Fruit fly (Drosophila melanogaster) whole organism, adult: ENCODE results near the gene CG14042.
A peak's percentile ranks its signal among the peaks of the same experiment; 100 is the strongest.

Source experiments
- CG11617 ChIP-seq: fragments of 200-800 bp; sonication (Bioruptor generic); optimal IDR thresholded peaks from 2 replicates; lab custom pipeline; 2017; ENCODE audit warnings: mild to moderate bottlenecking, missing biosample characterization, missing genetic modification reagents, missing genetic modification characterization
- CG12768 ChIP-seq: fragments of 200-800 bp; sonication (Bioruptor generic); optimal IDR thresholded peaks from 2 replicates; lab custom pipeline; 2017; ENCODE audit warnings: missing biosample characterization, missing genetic modification characterization, mild to moderate bottlenecking, moderate library complexity, missing genetic modification reagents
- CG14711 ChIP-seq: fragments of 200-800 bp; sonication (Bioruptor generic); optimal IDR thresholded peaks from 2 replicates; lab custom pipeline; 2018; ENCODE audit warnings: missing biosample characterization, mild to moderate bottlenecking, missing genetic modification characterization, moderate library complexity
- CG1620 ChIP-seq: fragments of 200-800 bp; sonication (Bioruptor generic); optimal IDR thresholded peaks from 2 replicates; lab custom pipeline; 2016; ENCODE audit warnings: missing biosample characterization, missing genetic modification characterization
- CG33017 ChIP-seq: fragments of 200-800 bp; sonication (Bioruptor generic); optimal IDR thresholded peaks from 2 replicates; lab custom pipeline; 2018; ENCODE audit warnings: missing biosample characterization, mild to moderate bottlenecking, missing genetic modification characterization, moderate library complexity
- CG5204 ChIP-seq: fragments of 200-800 bp; sonication (Bioruptor generic); optimal IDR thresholded peaks from 2 replicates; lab custom pipeline; 2016; ENCODE audit warnings: missing biosample characterization, missing genetic modification characterization
- CG7045 ChIP-seq: fragments of 200-800 bp; sonication (Bioruptor generic); optimal IDR thresholded peaks from 2 replicates; lab custom pipeline; 2017; ENCODE audit warnings: missing biosample characterization, mild to moderate bottlenecking, missing genetic modification characterization
- CG7101 ChIP-seq: fragments of 200-800 bp; sonication (Bioruptor generic); optimal IDR thresholded peaks from 2 replicates; lab custom pipeline; 2018; ENCODE audit warnings: missing biosample characterization, mild to moderate bottlenecking, missing genetic modification characterization, moderate library complexity
- Clk ChIP-seq: fragments of 200-800 bp; sonication (Bioruptor generic); optimal IDR thresholded peaks from 2 replicates; lab custom pipeline; 2017; ENCODE audit warnings: missing biosample characterization, missing genetic modification characterization
- Crg-1 ChIP-seq: fragments of 200-800 bp; sonication (Bioruptor generic); optimal IDR thresholded peaks from 2 replicates; lab custom pipeline; 2016; ENCODE audit warnings: missing biosample characterization, missing genetic modification characterization
- Hr96 ChIP-seq: fragments of 200-800 bp; sonication (Bioruptor generic); optimal IDR thresholded peaks from 2 replicates; lab custom pipeline; 2016; ENCODE audit warnings: missing biosample characterization, missing genetic modification characterization
- Mnt ChIP-seq: fragments of 200-800 bp; sonication (Bioruptor generic); optimal IDR thresholded peaks from 2 replicates; lab custom pipeline; 2016; ENCODE audit warnings: missing biosample characterization, mild to moderate bottlenecking, missing genetic modification characterization
- bab1 ChIP-seq: fragments of 200-800 bp; sonication (Bioruptor generic); optimal IDR thresholded peaks from 3 replicates; lab custom pipeline; 2019; ENCODE audit warnings: missing biosample characterization, mild to moderate bottlenecking, missing genetic modification characterization, moderate library complexity
- cic ChIP-seq: fragments of 200-800 bp; sonication (Bioruptor generic); optimal IDR thresholded peaks from 2 replicates; lab custom pipeline; 2017; ENCODE audit warnings: missing biosample characterization, mild to moderate bottlenecking, missing genetic modification characterization, moderate library complexity
- cnc ChIP-seq, 2 experiments: fragments of >200 bp; optimal IDR thresholded peaks; 2 replicates each; lab custom pipeline; 2017
- kay ChIP-seq: fragments of 200-800 bp; sonication (Bioruptor generic); peaks from one replicate; lab custom pipeline; 2016; ENCODE audit warnings: missing biosample characterization, missing genetic modification characterization, borderline replicate concordance
- ovo ChIP-seq: fragments of 200-800 bp; sonication (Bioruptor generic); optimal IDR thresholded peaks from 2 replicates; lab custom pipeline; 2016; ENCODE audit warnings: missing biosample characterization, missing genetic modification characterization
- pad ChIP-seq: fragments of 200-800 bp; sonication (Bioruptor generic); optimal IDR thresholded peaks from 3 replicates; lab custom pipeline; 2017; ENCODE audit warnings: missing biosample characterization, missing genetic modification characterization, mild to moderate bottlenecking, moderate library complexity, missing genetic modification reagents
- tj ChIP-seq: fragments of 200-800 bp; sonication (Bioruptor generic); optimal IDR thresholded peaks from 3 replicates; lab custom pipeline; 2017; ENCODE audit warnings: missing biosample characterization, mild to moderate bottlenecking, missing genetic modification characterization, moderate library complexity
- toe ChIP-seq: fragments of 200-800 bp; sonication (Bioruptor generic); optimal IDR thresholded peaks from 2 replicates; lab custom pipeline; 2016; ENCODE audit warnings: missing biosample characterization, missing genetic modification characterization

The CG14042 gene

DNA sequence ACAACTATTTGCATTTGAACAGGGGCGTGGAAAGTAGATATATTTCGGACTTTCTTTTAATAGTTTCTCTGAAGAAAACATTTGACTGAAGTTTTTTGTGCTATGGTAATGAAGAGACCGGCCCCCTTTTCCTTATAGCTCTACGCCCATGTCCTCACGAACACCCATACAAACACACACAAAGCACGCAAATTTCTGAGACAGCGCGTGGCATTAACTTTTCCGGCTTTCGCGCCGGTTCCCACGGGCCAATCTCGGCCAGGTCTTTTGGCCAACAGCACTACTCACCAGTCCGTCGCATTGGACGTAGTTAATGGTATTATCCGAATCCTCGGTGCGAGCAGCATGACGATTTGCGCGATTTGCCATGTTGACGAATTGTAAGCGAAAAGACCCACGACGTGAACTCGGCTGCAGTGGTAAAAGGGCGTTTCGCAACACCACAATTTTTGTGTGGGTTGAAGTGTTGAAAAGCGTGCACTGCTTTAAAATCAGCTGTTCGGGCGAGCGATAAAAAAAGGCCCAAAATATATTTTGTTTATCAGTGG lies 14.9 kb downstream of the CG14042 start, which contains the start of gene senju:
Gene senju, plus strand, starts transcription at position 477 of the 548 bp plus-strand sequence.
- TF ChIP-seq Crg-1 (GFP tag; lab: Kevin White, UChicago) (peak; percentile 97), Hr96 (GFP tag; lab: Kevin White, UChicago) (peak; percentile 79), kay (GFP tag; lab: Kevin White, UChicago) (no peak), CG33017 (peak; percentile 82), CG1620 (GFP tag; lab: Kevin White, UChicago) (peak; percentile 94), pad (GFP tag; lab: Kevin White, UChicago) (peak; percentile 88), CG5204 (GFP tag; lab: Kevin White, UChicago) (no peak), toe (GFP tag; lab: Kevin White, UChicago) (no peak), cic (GFP tag; lab: Kevin White, UChicago) (peak; percentile 89), cnc (optimal IDR thresholded peaks at IDR 0.05; lab: Kevin White, UChicago) (no peak), CG14711 (tag; lab: Kevin White, UChicago) (peak; percentile 66), CG12768 (GFP tag; lab: Kevin White, UChicago) (peak; percentile 91), bab1 (peak; percentile 80), CG7101 (peak; percentile 86), tj (GFP tag; lab: Kevin White, UChicago) (peak; percentile 83), Mnt (peak; percentile 98), ovo (peak; percentile 83), CG7045 (GFP tag; lab: Kevin White, UChicago) (peak; percentile 77), CG11617 (peak; percentile 86), Clk (GFP tag; lab: Kevin White, UChicago) (peak; percentile 67)

DNA sequence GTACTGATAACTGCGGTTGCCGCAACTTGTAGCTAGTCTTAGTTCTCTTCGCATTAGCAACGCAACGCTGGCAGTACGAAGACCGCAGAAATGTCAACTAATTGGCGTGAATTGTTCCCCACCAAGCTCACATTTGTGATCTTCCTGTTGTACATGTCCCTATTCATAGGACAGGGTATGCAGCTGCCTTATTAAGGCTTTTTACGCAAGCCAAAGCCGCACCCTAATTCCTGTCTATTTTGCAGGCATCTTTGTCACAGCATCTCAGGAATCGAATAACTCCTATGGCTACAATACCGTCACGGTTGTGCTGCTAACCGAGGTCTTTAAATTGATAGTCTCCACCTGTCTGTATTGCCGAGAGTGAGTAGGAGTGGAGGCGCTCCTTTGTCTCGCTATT lies 15.5 kb downstream of the CG14042 start, which contains the start of gene eIF3h:
Gene eIF3h, minus strand, starts transcription at position 101 of the 400 bp plus-strand sequence.
- TF ChIP-seq cic (GFP tag; lab: Kevin White, UChicago), result no peak
- TF ChIP-seq Clk (GFP tag; lab: Kevin White, UChicago), result no peak
- TF ChIP-seq CG12768 (GFP tag; lab: Kevin White, UChicago), result no peak
- TF ChIP-seq cnc (optimal IDR thresholded peaks at IDR 0.05; lab: Kevin White, UChicago), result no peak
- no peak for TF ChIP-seq kay (GFP tag; lab: Kevin White, UChicago)
- TF ChIP-seq ovo, result no peak
- no peak for TF ChIP-seq Mnt
- no peak for TF ChIP-seq Hr96 (GFP tag; lab: Kevin White, UChicago)
- TF ChIP-seq pad (GFP tag; lab: Kevin White, UChicago), result no peak
- TF ChIP-seq CG1620 (GFP tag; lab: Kevin White, UChicago), result no peak
- TF ChIP-seq CG11617, result no peak
- TF ChIP-seq toe (GFP tag; lab: Kevin White, UChicago), result no peak
- TF ChIP-seq CG5204 (GFP tag; lab: Kevin White, UChicago), result no peak
- no peak for TF ChIP-seq bab1
- no peak for TF ChIP-seq CG7101
- TF ChIP-seq Crg-1 (GFP tag; lab: Kevin White, UChicago), result no peak
- TF ChIP-seq CG14711 (tag; lab: Kevin White, UChicago), result no peak

DNA sequence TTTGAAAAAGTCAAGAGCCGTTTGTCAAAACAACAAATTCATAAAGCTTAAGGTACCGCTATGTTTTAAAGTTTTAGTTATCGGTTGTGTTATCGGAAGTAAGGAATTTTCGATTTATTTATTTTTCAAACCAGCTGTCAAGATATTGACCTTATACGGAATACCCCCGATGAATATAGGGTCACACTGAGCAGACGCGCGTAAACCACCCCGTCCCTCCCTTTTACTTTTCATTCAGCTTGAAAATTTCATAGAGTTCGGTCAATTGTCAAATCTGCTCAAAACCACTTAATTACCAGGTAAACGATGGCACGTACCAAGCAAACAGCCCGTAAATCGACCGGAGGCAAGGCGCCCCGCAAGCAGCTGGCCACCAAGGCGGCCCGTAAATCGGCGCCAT lies 17.4 kb downstream of the CG14042 start, which contains the start of the genes CG14036 and His3.3A:
Gene CG14036, minus strand, starts transcription at position 64 of the 400 bp plus-strand sequence.
Gene His3.3A, plus strand, starts transcription at position 106 of the 400 bp plus-strand sequence.
- peak; percentile 35 for TF ChIP-seq Crg-1 (GFP tag; lab: Kevin White, UChicago)
- peak; percentile 28 for TF ChIP-seq CG7101
- no peak for TF ChIP-seq CG11617
- TF ChIP-seq CG12768 (GFP tag; lab: Kevin White, UChicago), result no peak
- TF ChIP-seq kay (GFP tag; lab: Kevin White, UChicago), result no peak
- peak; percentile 2 for TF ChIP-seq CG14711 (tag; lab: Kevin White, UChicago)
- no peak for TF ChIP-seq CG5204 (GFP tag; lab: Kevin White, UChicago)
- peak; percentile 4 for TF ChIP-seq pad (GFP tag; lab: Kevin White, UChicago)
- no peak for TF ChIP-seq Clk (GFP tag; lab: Kevin White, UChicago)
- no peak for TF ChIP-seq cnc (optimal IDR thresholded peaks at IDR 0.05; lab: Kevin White, UChicago)
- TF ChIP-seq ovo, result peak; percentile 82
- no peak for TF ChIP-seq Hr96 (GFP tag; lab: Kevin White, UChicago)
- TF ChIP-seq tj (GFP tag; lab: Kevin White, UChicago), result no peak
- TF ChIP-seq CG1620 (GFP tag; lab: Kevin White, UChicago), result peak; percentile 40
- TF ChIP-seq CG7045 (GFP tag; lab: Kevin White, UChicago), result no peak
- peak; percentile 40 for TF ChIP-seq bab1
- TF ChIP-seq Mnt, result peak; percentile 10
- no peak for TF ChIP-seq CG33017
- no peak for TF ChIP-seq toe (GFP tag; lab: Kevin White, UChicago)
- peak; percentile 59 for TF ChIP-seq cic (GFP tag; lab: Kevin White, UChicago)

DNA sequence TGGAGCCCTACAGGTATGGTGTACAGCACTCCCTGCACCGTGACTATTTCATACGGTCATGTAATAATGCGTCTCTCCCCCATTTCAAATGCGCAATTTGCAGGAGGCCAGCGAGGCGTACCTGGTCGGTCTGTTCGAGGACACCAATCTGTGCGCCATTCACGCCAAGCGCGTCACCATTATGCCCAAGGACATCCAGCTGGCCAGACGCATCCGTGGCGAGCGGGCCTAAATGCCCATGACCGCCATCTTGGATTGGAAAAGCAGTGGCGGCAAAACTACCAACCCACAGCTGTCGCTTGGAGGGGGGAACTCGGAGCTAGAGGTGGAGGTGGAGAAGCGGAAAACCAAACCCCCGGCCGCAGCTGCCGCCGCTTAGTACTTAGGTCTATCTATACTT lies 18.0 kb downstream of the CG14042 start:
- TF ChIP-seq toe (GFP tag; lab: Kevin White, UChicago) (no peak), cic (GFP tag; lab: Kevin White, UChicago) (peak; percentile 1), CG33017 (no peak), CG5204 (GFP tag; lab: Kevin White, UChicago) (no peak)

DNA sequence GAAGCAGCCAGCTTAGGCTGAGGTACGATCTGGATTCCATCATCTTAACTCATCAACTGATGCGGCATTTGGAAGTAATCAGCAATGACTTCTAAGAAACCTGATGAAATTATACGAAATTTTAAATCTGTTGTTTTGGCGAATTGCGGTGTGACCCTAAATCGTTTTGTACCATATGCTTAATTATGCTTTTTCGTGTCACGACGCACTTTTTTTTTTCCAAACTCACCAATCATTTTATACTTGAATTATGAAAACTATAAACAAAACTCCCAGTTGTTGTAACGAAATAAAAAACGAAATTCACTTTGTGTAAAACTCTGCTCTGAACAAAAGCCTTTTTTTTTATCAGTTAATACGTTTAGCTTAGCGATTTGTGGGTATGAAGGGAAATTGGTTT lies 20.6 kb downstream of the CG14042 start, which contains the start of gene Nepl3:
Gene Nepl3, minus strand, starts transcription at position 155 of the 400 bp plus-strand sequence.
- no peak for TF ChIP-seq CG7101
- no peak for TF ChIP-seq ovo
- no peak for TF ChIP-seq CG33017
- TF ChIP-seq CG7045 (GFP tag; lab: Kevin White, UChicago), result no peak
- TF ChIP-seq Hr96 (GFP tag; lab: Kevin White, UChicago), result no peak
- no peak for TF ChIP-seq CG1620 (GFP tag; lab: Kevin White, UChicago)
- TF ChIP-seq cic (GFP tag; lab: Kevin White, UChicago), result no peak
- TF ChIP-seq tj (GFP tag; lab: Kevin White, UChicago), result no peak
- TF ChIP-seq cnc (optimal IDR thresholded peaks at IDR 0.05; lab: Kevin White, UChicago), result no peak
- TF ChIP-seq CG12768 (GFP tag; lab: Kevin White, UChicago), result no peak
- no peak for TF ChIP-seq kay (GFP tag; lab: Kevin White, UChicago)
- no peak for TF ChIP-seq toe (GFP tag; lab: Kevin White, UChicago)
- no peak for TF ChIP-seq CG11617
- TF ChIP-seq Crg-1 (GFP tag; lab: Kevin White, UChicago), result no peak
- TF ChIP-seq CG14711 (tag; lab: Kevin White, UChicago), result no peak
- no peak for TF ChIP-seq Clk (GFP tag; lab: Kevin White, UChicago)
- no peak for TF ChIP-seq pad (GFP tag; lab: Kevin White, UChicago)
- no peak for TF ChIP-seq CG5204 (GFP tag; lab: Kevin White, UChicago)
